Fruit fly (Drosophila melanogaster): Measurements from ENCODE around the gene CG4553.

The CG4553 gene

DNA sequence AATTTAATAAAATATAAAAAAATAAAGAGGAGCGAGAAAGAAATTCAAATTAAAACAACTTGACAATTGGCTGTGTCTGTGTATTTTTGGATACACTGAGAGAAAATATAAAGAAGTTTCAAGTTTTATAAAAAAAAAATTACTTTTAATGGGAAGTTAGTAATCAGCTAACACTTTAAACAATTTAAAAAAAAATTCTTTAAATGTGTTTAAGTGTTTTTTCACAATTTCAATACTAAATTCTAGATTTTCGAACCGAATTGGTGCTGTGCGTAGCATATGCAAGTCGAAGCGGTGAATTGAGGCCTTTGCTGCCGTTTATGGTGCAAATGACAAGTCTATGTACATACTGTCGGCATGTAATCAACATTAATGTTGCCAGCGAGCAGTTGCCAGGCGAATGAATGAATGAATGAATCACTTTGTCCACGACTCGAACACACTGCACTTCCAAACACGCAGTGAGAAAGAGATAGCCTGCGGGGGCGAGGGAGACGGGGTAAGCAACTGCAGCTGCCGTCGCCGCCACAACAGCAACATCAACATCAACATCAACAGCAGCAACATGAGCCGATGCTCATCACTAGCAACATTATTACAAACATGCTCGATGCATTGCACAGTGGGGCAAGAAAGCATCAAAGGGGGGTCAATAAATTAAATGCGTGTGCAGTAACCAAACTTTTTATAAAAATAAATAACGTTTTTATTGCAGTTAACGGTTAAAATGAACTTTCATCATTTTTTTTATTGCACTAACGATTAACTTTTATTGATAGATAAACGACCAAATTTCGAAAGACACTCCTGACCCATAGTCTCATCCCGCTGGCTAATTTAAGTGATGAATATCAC lies 30.9 kb downstream of the CG4553 start (continued):
- TF ChIP-seq CG3838 (GFP tag; optimal IDR thresholded peaks at IDR 0.05): peak; percentile 77
- no peak for TF ChIP-seq ato (GFP tag; IDR thresholded peaks at IDR 0.05; ENCODE audit: partially characterized antibody)
- TF ChIP-seq gfzf (GFP tag; optimal IDR thresholded peaks at IDR 0.05): no peak
- TF ChIP-seq pzg (GFP tag; optimal IDR thresholded peaks at IDR 0.05): no peak
- peak; percentile 62 for TF ChIP-seq tgo (GFP tag; IDR thresholded peaks at IDR 0.05)
- TF ChIP-seq CG13123 (GFP tag; optimal IDR thresholded peaks at IDR 0.05): peak; percentile 53
- TF ChIP-seq Myb (GFP tag; optimal IDR thresholded peaks at IDR 0.05): no peak
- TF ChIP-seq CG18764 (GFP tag; optimal IDR thresholded peaks at IDR 0.05): peak; percentile 61
- peak; percentile 73 for TF ChIP-seq CG32767 (GFP tag; IDR thresholded peaks at IDR 0.05)
- no peak for TF ChIP-seq tll (GFP tag; optimal IDR thresholded peaks at IDR 0.05)
- TF ChIP-seq NfI (GFP tag; optimal IDR thresholded peaks at IDR 0.05): peak; percentile 45
- TF ChIP-seq Rfx (GFP tag; IDR thresholded peaks at IDR 0.05): 0 out of 2 replicates have a peak, but pooled peaks have one; percentile 14
- TF ChIP-seq CG42726 (GFP tag; IDR thresholded peaks at IDR 0.05; ENCODE audit: partially characterized antibody): no peak
- TF ChIP-seq CG11398 (GFP tag; optimal IDR thresholded peaks at IDR 0.05): peak; percentile 27
- no peak for TF ChIP-seq Tbp (GFP tag; optimal IDR thresholded peaks at IDR 0.05)
- peak; percentile 84 for TF ChIP-seq CG2875 (GFP tag; optimal IDR thresholded peaks at IDR 0.05)
- TF ChIP-seq Dll (GFP tag; IDR thresholded peaks at IDR 0.05; ENCODE audit: partially characterized antibody): 0 out of 4 replicates have a peak, but pooled peaks have one; percentile 46
- TF ChIP-seq eve (GFP tag; optimal IDR thresholded peaks at IDR 0.05): peak in 1 of 2 experiments; percentile 64
- TF ChIP-seq pita (GFP tag; optimal IDR thresholded peaks at IDR 0.05): no peak
- TF ChIP-seq CG12659 (GFP tag; optimal IDR thresholded peaks at IDR 0.05): no peak
- no peak for TF ChIP-seq rib (GFP tag; IDR thresholded peaks at IDR 0.05)
- peak; percentile 45 for TF ChIP-seq shn (GFP tag; optimal IDR thresholded peaks at IDR 0.05)
- TF ChIP-seq CG10366 (GFP tag; IDR thresholded peaks at IDR 0.05): peak; percentile 43; the same call in 1 of the 2 replicates
- TF ChIP-seq CG18011 (GFP tag; optimal IDR thresholded peaks at IDR 0.05): no peak
- peak; percentile 50; the same call in 1 of the 2 replicates for TF ChIP-seq ap (GFP tag; IDR thresholded peaks at IDR 0.05)
- TF ChIP-seq CG15011 (GFP tag; optimal IDR thresholded peaks at IDR 0.05): peak; percentile 29
- peak; percentile 32; the same call in 1 of the 2 replicates for TF ChIP-seq CG9215 (GFP tag; IDR thresholded peaks at IDR 0.05)
- no peak; the same call in 1 of the 2 replicates for TF ChIP-seq bbx (GFP tag; IDR thresholded peaks at IDR 0.05; ENCODE audit: partially characterized antibody)
- no peak for TF ChIP-seq CG15479 (GFP tag; optimal IDR thresholded peaks at IDR 0.05)
- TF ChIP-seq Hmx (GFP tag; optimal IDR thresholded peaks at IDR 0.05): no peak
- no peak for TF ChIP-seq CG9876 (GFP tag; optimal IDR thresholded peaks at IDR 0.05)
- TF ChIP-seq pho (GFP tag; optimal IDR thresholded peaks at IDR 0.05): no peak
- TF ChIP-seq CG18619 (GFP tag; optimal IDR thresholded peaks at IDR 0.05): peak; percentile 14
- TF ChIP-seq CG15514 (GFP tag; optimal IDR thresholded peaks at IDR 0.05): no peak
- TF ChIP-seq ttk (GFP tag; IDR thresholded peaks at IDR 0.05): 0 out of 2 replicates have a peak, but pooled peaks have one; percentile 69
- TF ChIP-seq CG4282 (GFP tag; optimal IDR thresholded peaks at IDR 0.05): peak; percentile 82
- TF ChIP-seq pb (GFP tag; optimal IDR thresholded peaks at IDR 0.05): no peak
- peak; percentile 24; the same call in 1 of the 2 replicates for TF ChIP-seq ranshi (GFP tag; IDR thresholded peaks at IDR 0.05)
- no peak for TF ChIP-seq stwl (tag; optimal IDR thresholded peaks at IDR 0.05)
- TF ChIP-seq tio (GFP tag; optimal IDR thresholded peaks at IDR 0.05): peak; percentile 60
- no peak; the same call in 1 of the 2 replicates for TF ChIP-seq dan (GFP tag; IDR thresholded peaks at IDR 0.05)
- TF ChIP-seq Gsc (GFP tag; IDR thresholded peaks at IDR 0.05): no peak
- no peak for TF ChIP-seq NK7.1 (GFP tag; optimal IDR thresholded peaks at IDR 0.05)
- TF ChIP-seq gcm (GFP tag; optimal IDR thresholded peaks at IDR 0.05): peak; percentile 79
- peak; percentile 21; the same call in 1 of the 2 replicates for TF ChIP-seq CG11696 (GFP tag; IDR thresholded peaks at IDR 0.05)
- TF ChIP-seq grn (GFP tag; optimal IDR thresholded peaks at IDR 0.05): no peak
- no peak for TF ChIP-seq Doc2 (GFP tag; IDR thresholded peaks at IDR 0.05)

Data from whole organism, embryonic.